Fruit fly (Drosophila melanogaster) whole organism: Measurements from ENCODE around the gene Pp2A-29B.

Experiments
- CG8478 ChIP-seq: fragments of >200 bp; optimal IDR thresholded peaks from 2 replicates; lab custom pipeline; 2018; ENCODE audit warnings: inconsistent platforms
- Dll ChIP-seq: fragments of >200 bp; optimal IDR thresholded peaks from 2 replicates; lab custom pipeline; 2017
- EcR ChIP-seq, 2 experiments: fragments of >200 bp; optimal IDR thresholded peaks; 2 replicates each; lab custom pipeline; 2017; ENCODE audit warnings: missing biosample characterization in 2 of 2, missing genetic modification characterization in 2 of 2, missing genetic modification reagents in 2 of 2
- pan ChIP-seq: fragments of >200 bp; optimal IDR thresholded peaks from 2 replicates; lab custom pipeline; 2017
- psq ChIP-seq: fragments of >200 bp; optimal IDR thresholded peaks from 2 replicates; lab custom pipeline; 2017
- usp ChIP-seq: fragments of >200 bp; optimal IDR thresholded peaks from 2 replicates; lab custom pipeline; 2017; ENCODE audit warnings: missing biosample characterization, missing genetic modification characterization, mixed read lengths

- TF ChIP-seq usp (GFP tag; lab: Kevin White, UChicago) (no peak), pan (lab: Kevin White, UChicago) (no peak), CG8478 (lab: Kevin White, UChicago) (no peak), psq (lab: Kevin White, UChicago) (no peak), Dll (lab: Kevin White, UChicago) (no peak), EcR (GFP tag; optimal IDR thresholded peaks at IDR 0.05; lab: Kevin White, UChicago) (no peak)
Measured at dm6 chr2L:8381508-8382036, 15.7 kb downstream of the Pp2A-29B start, which contains the start of gene AlaRS.
